Worm (Caenorhabditis elegans): ENCODE measurements around the gene msp-50.

ce11 chrII:5185955-5186539 is 13.6 kb upstream of the msp-50 start:
- no peak for TF ChIP-seq nhr-12 (tag; optimal IDR thresholded peaks at IDR 0.05)
- TF ChIP-seq ztf-11 (tag; optimal IDR thresholded peaks at IDR 0.05), result no peak
- no peak for TF ChIP-seq egl-27 (tag; optimal IDR thresholded peaks at IDR 0.05)

Data from whole organism, L3 larva.